Fruit fly (Drosophila melanogaster): ENCODE measurements around the gene CG12278.
A peak's percentile ranks its signal among the peaks of the same experiment; 100 is the strongest.

- peak; percentile 52 for TF ChIP-seq Hnf4 (GFP tag; optimal IDR thresholded peaks at IDR 0.05)
- TF ChIP-seq usp (GFP tag; optimal IDR thresholded peaks at IDR 0.05) = no peak
These were observed 26.3 kb upstream of the CG12278 start, which contains the start of gene Rlip for dm6 chr3R:21017464-21018080.
